Worm (Caenorhabditis elegans) whole organism, L2 larva: Measurements from ENCODE around the gene T03G6.7.

Source experiments
- Y55F3AM.14 ChIP-seq: fragments of 200-800 bp; sonication (Bioruptor generic); optimal IDR thresholded peaks from 2 replicates; lab custom pipeline; 2018; ENCODE audit warnings: mild to moderate bottlenecking, missing genetic modification characterization, missing compliant biosample characterization
- elt-3 ChIP-seq: sonication (generic microtip); optimal IDR thresholded peaks from 2 replicates; lab custom pipeline; 2017; ENCODE audit warnings: missing biosample characterization, missing genetic modification characterization
- mdl-1 ChIP-seq, 2 experiments: fragments of 150-350 bp in 1 of 2; sonication (generic microtip) in 1 of 2; optimal IDR thresholded peaks; 2 replicates each; lab custom pipeline; 2017; ENCODE audit warnings: missing biosample characterization in 2 of 2, missing genetic modification characterization in 2 of 2
- zag-1 ChIP-seq: fragments of 150-350 bp; optimal IDR thresholded peaks from 2 replicates; lab custom pipeline; 2014; ENCODE audit warnings: missing biosample characterization, missing genetic modification characterization

ce11 chrX:2614158-2614557 is 20.3 kb downstream of the T03G6.7 start:
- no peak for TF ChIP-seq Y55F3AM.14 (GFP tag; lab: Kevin White, UChicago)
- no peak for TF ChIP-seq zag-1 (tag; lab: Kevin White, UChicago)
- TF ChIP-seq elt-3 = no peak
- TF ChIP-seq mdl-1 (tag; optimal IDR thresholded peaks at IDR 0.05; lab: Kevin White, UChicago) = no peak
